Fruit fly (Drosophila melanogaster) whole organism, embryonic: ENCODE measurements around the gene CCHa1.

Experiments used
- B-H2 ChIP-seq: fragments of 200-800 bp; sonication (Bioruptor generic); optimal IDR thresholded peaks from 2 replicates; lab custom pipeline; 2018; ENCODE audit warnings: missing biosample characterization, mild to moderate bottlenecking, missing genetic modification characterization
- CG1024 ChIP-seq: fragments of 200-800 bp; sonication (Bioruptor generic); IDR thresholded peaks from 2 replicates; pipeline ENCODE4 v1.3.6; 2022; ENCODE audit warnings: missing biosample characterization, missing genetic modification characterization
- CG10274 ChIP-seq: fragments of 200-800 bp; sonication (Bioruptor generic); optimal IDR thresholded peaks from 3 replicates; lab custom pipeline; 2017; ENCODE audit warnings: missing biosample characterization, mild to moderate bottlenecking, missing genetic modification characterization
- CG10366 ChIP-seq: fragments of 200-800 bp; sonication (Bioruptor generic); IDR thresholded peaks from 2 replicates; pipeline ENCODE4 v1.3.6; 2022; ENCODE audit warnings: missing biosample characterization, missing genetic modification characterization
- CG10654 ChIP-seq: fragments of 200-800 bp; sonication (Bioruptor generic); optimal IDR thresholded peaks from 2 replicates; lab custom pipeline; 2016; ENCODE audit warnings: missing biosample characterization, missing genetic modification characterization
- CG12071 ChIP-seq: fragments of 200-800 bp; sonication (Bioruptor generic); optimal IDR thresholded peaks from 3 replicates; lab custom pipeline; 2018; ENCODE audit warnings: missing biosample characterization, mild to moderate bottlenecking, missing genetic modification characterization
- CG12219 ChIP-seq: fragments of 200-800 bp; sonication (Bioruptor generic); optimal IDR thresholded peaks from 3 replicates; lab custom pipeline; 2018; ENCODE audit warnings: missing biosample characterization, mild to moderate bottlenecking, missing genetic modification characterization
- CG1233 ChIP-seq: fragments of 200-800 bp; sonication (Bioruptor generic); optimal IDR thresholded peaks from 4 replicates; lab custom pipeline; 2018; ENCODE audit warnings: missing biosample characterization, mild to moderate bottlenecking, missing genetic modification characterization
- CG12744 ChIP-seq: fragments of 200-800 bp; sonication (Bioruptor generic); optimal IDR thresholded peaks from 2 replicates; lab custom pipeline; 2016; ENCODE audit warnings: missing biosample characterization, missing genetic modification characterization
- CG13296 ChIP-seq: fragments of 200-800 bp; sonication (Bioruptor generic); optimal IDR thresholded peaks from 3 replicates; lab custom pipeline; 2018; ENCODE audit warnings: missing biosample characterization, mild to moderate bottlenecking, missing genetic modification characterization
- CG13775 ChIP-seq: fragments of 200-800 bp; sonication (Bioruptor generic); optimal IDR thresholded peaks from 3 replicates; lab custom pipeline; 2017; ENCODE audit warnings: missing biosample characterization, mild to moderate bottlenecking, missing genetic modification characterization
- CG13894 ChIP-seq: fragments of 200-800 bp; sonication (Bioruptor generic); optimal IDR thresholded peaks from 3 replicates; lab custom pipeline; 2018; ENCODE audit warnings: missing biosample characterization, mild to moderate bottlenecking, missing genetic modification characterization, moderate library complexity
- CG1529 ChIP-seq: fragments of 200-800 bp; sonication (Bioruptor generic); optimal IDR thresholded peaks from 3 replicates; lab custom pipeline; 2018; ENCODE audit warnings: missing biosample characterization, missing genetic modification characterization
- CG1647 ChIP-seq: fragments of 200-800 bp; sonication (Bioruptor generic); optimal IDR thresholded peaks from 3 replicates; lab custom pipeline; 2016; ENCODE audit warnings: missing biosample characterization, missing genetic modification characterization
- CG17829 ChIP-seq: fragments of 200-800 bp; optimal IDR thresholded peaks from 2 replicates; lab custom pipeline; 2019; ENCODE audit warnings: missing biosample characterization, mild to moderate bottlenecking, missing genetic modification characterization, moderate library complexity
- CG17912 ChIP-seq: fragments of 200-800 bp; sonication (Bioruptor generic); optimal IDR thresholded peaks from 2 replicates; lab custom pipeline; 2018; ENCODE audit warnings: missing biosample characterization, mild to moderate bottlenecking, missing genetic modification characterization
- CG18476 ChIP-seq: fragments of 200-800 bp; sonication (Bioruptor generic); optimal IDR thresholded peaks from 2 replicates; lab custom pipeline; 2016; ENCODE audit warnings: missing biosample characterization, mild to moderate bottlenecking, missing genetic modification characterization
- CG18764 ChIP-seq: fragments of 200-800 bp; sonication (Bioruptor generic); optimal IDR thresholded peaks from 3 replicates; lab custom pipeline; 2016; ENCODE audit warnings: missing biosample characterization, missing genetic modification characterization
- CG30431 ChIP-seq: fragments of 200-800 bp; sonication (Bioruptor generic); optimal IDR thresholded peaks from 2 replicates; lab custom pipeline; 2017; ENCODE audit warnings: missing biosample characterization, missing genetic modification characterization
- CG31365 ChIP-seq: fragments of 200-800 bp; sonication (Bioruptor generic); optimal IDR thresholded peaks from 2 replicates; lab custom pipeline; 2018; ENCODE audit warnings: missing biosample characterization, mild to moderate bottlenecking, missing genetic modification characterization
- CG32767 ChIP-seq: fragments of 200-800 bp; sonication (Bioruptor generic); IDR thresholded peaks from 2 replicates; pipeline ENCODE4 v1.3.6; 2022; ENCODE audit warnings: missing biosample characterization, missing genetic modification characterization
- CG33557 ChIP-seq: fragments of 200-800 bp; sonication (Bioruptor generic); optimal IDR thresholded peaks from 2 replicates; lab custom pipeline; 2019; ENCODE audit warnings: missing biosample characterization, mild to moderate bottlenecking, missing genetic modification characterization, moderate library complexity
- CG34422 ChIP-seq: fragments of 200-800 bp; sonication (Bioruptor generic); IDR thresholded peaks from 3 replicates; pipeline ENCODE4 v1.3.6; 2022; ENCODE audit warnings: missing biosample characterization, missing genetic modification characterization
- CG9215 ChIP-seq: fragments of 200-800 bp; sonication (Bioruptor generic); IDR thresholded peaks from 2 replicates; pipeline ENCODE4 v1.3.6; 2022; ENCODE audit warnings: missing biosample characterization, missing genetic modification characterization
- CkIIα-i1 ChIP-seq: fragments of 200-800 bp; sonication (Bioruptor generic); IDR thresholded peaks from 2 replicates; pipeline ENCODE4 v1.3.6; 2022; ENCODE audit warnings: missing biosample characterization, missing genetic modification characterization
- E2f2 ChIP-seq: fragments of 200-800 bp; sonication (Bioruptor generic); IDR thresholded peaks from 2 replicates; pipeline ENCODE4 v1.3.6; 2022; ENCODE audit warnings: missing biosample characterization, missing genetic modification characterization
- Ets65A ChIP-seq: fragments of 200-800 bp; sonication (Bioruptor generic); peaks from one replicate; lab custom pipeline; 2016; ENCODE audit warnings: missing biosample characterization, missing genetic modification characterization
- Ets97D ChIP-seq: fragments of 200-800 bp; sonication (Bioruptor generic); optimal IDR thresholded peaks from 3 replicates; lab custom pipeline; 2016; ENCODE audit warnings: missing biosample characterization, missing genetic modification characterization
- GATAe ChIP-seq: fragments of 200-800 bp; sonication (Bioruptor generic); conservative IDR thresholded peaks from 2 replicates; pipeline ENCODE4 v1.3.6; 2022; ENCODE audit warnings: missing biosample characterization, missing genetic modification characterization
- Hey ChIP-seq: fragments of 200-800 bp; sonication (Bioruptor generic); optimal IDR thresholded peaks from 3 replicates; lab custom pipeline; 2018; ENCODE audit warnings: missing biosample characterization, mild to moderate bottlenecking, missing genetic modification characterization
- Hr3 ChIP-seq: fragments of 200-800 bp; sonication (Bioruptor generic); optimal IDR thresholded peaks from 3 replicates; lab custom pipeline; 2016; ENCODE audit warnings: missing biosample characterization, missing genetic modification characterization
- Mes4 ChIP-seq: fragments of 200-800 bp; sonication (Bioruptor generic); optimal IDR thresholded peaks from 2 replicates; lab custom pipeline; 2016; ENCODE audit warnings: missing biosample characterization, missing genetic modification characterization
- NC2α ChIP-seq: fragments of 200-800 bp; sonication (Bioruptor generic); optimal IDR thresholded peaks from 2 replicates; lab custom pipeline; 2016; ENCODE audit warnings: missing biosample characterization, missing genetic modification characterization
- Oli ChIP-seq: fragments of 200-800 bp; sonication (Bioruptor generic); optimal IDR thresholded peaks from 2 replicates; lab custom pipeline; 2018; ENCODE audit warnings: missing biosample characterization, mild to moderate bottlenecking, missing genetic modification characterization, moderate library complexity
- Optix ChIP-seq: fragments of 200-800 bp; sonication (Bioruptor generic); IDR thresholded peaks from 3 replicates; pipeline ENCODE4 v1.3.6; 2022; ENCODE audit warnings: missing biosample characterization, missing genetic modification characterization
- Ptx1 ChIP-seq: fragments of 200-800 bp; sonication (Bioruptor generic); IDR thresholded peaks from 2 replicates; pipeline ENCODE4 v1.3.6; 2022; ENCODE audit warnings: missing biosample characterization, missing genetic modification characterization
- Tbp ChIP-seq: fragments of >200 bp; optimal IDR thresholded peaks from 2 replicates; lab custom pipeline; 2018; ENCODE audit warnings: missing biosample characterization, missing genetic modification characterization
- Vsx1 ChIP-seq: fragments of 200-800 bp; sonication (Bioruptor generic); optimal IDR thresholded peaks from 2 replicates; lab custom pipeline; 2017; ENCODE audit warnings: missing biosample characterization, mild to moderate bottlenecking, missing genetic modification characterization, missing genetic modification reagents
- Xbp1 ChIP-seq: fragments of 200-800 bp; sonication (Bioruptor generic); optimal IDR thresholded peaks from 3 replicates; lab custom pipeline; 2016; ENCODE audit warnings: missing biosample characterization, mild to moderate bottlenecking, missing genetic modification characterization
- amos ChIP-seq: fragments of 200-800 bp; sonication (Bioruptor generic); IDR thresholded peaks from 2 replicates; pipeline ENCODE4 v1.3.6; 2022; ENCODE audit warnings: missing biosample characterization, missing genetic modification characterization; ENCODE audit not compliant: partially characterized antibody
- en ChIP-seq: fragments of 200-800 bp; sonication (Bioruptor generic); optimal IDR thresholded peaks from 2 replicates; lab custom pipeline; 2016; ENCODE audit warnings: missing biosample characterization, missing genetic modification characterization
- esg ChIP-seq: fragments of 200-800 bp; sonication (Bioruptor generic); conservative IDR thresholded peaks from 2 replicates; pipeline ENCODE4 v1.3.6; 2022; ENCODE audit warnings: missing biosample characterization, missing genetic modification characterization
- jumu ChIP-seq: fragments of 200-800 bp; sonication (Bioruptor generic); optimal IDR thresholded peaks from 3 replicates; lab custom pipeline; 2016; ENCODE audit warnings: missing biosample characterization, missing genetic modification characterization
- lab ChIP-seq: fragments of 200-800 bp; sonication (Bioruptor generic); optimal IDR thresholded peaks from 3 replicates; lab custom pipeline; 2017; ENCODE audit warnings: missing biosample characterization, missing genetic modification characterization, mild to moderate bottlenecking, moderate library complexity, missing genetic modification reagents
- lilli ChIP-seq: fragments of 200-800 bp; sonication (Bioruptor generic); optimal IDR thresholded peaks from 3 replicates; lab custom pipeline; 2016; ENCODE audit warnings: missing biosample characterization, missing genetic modification characterization
- maf-S ChIP-seq: fragments of 200-800 bp; sonication (Bioruptor generic); optimal IDR thresholded peaks from 2 replicates; lab custom pipeline; 2016; ENCODE audit warnings: missing biosample characterization, missing genetic modification characterization
- nmo ChIP-seq: fragments of 200-800 bp; sonication (Bioruptor generic); optimal IDR thresholded peaks from 2 replicates; lab custom pipeline; 2018; ENCODE audit warnings: missing biosample characterization, mild to moderate bottlenecking, missing genetic modification characterization, moderate library complexity
- pho ChIP-seq: fragments of 200-800 bp; sonication (Bioruptor generic); optimal IDR thresholded peaks from 2 replicates; lab custom pipeline; 2016; ENCODE audit warnings: missing biosample characterization, missing genetic modification characterization
- ranshi ChIP-seq: fragments of 200-800 bp; sonication (Bioruptor generic); IDR thresholded peaks from 2 replicates; pipeline ENCODE4 v1.3.6; 2022; ENCODE audit warnings: missing biosample characterization, missing genetic modification characterization
- salm ChIP-seq: fragments of 200-800 bp; sonication (Bioruptor generic); optimal IDR thresholded peaks from 2 replicates; lab custom pipeline; 2018; ENCODE audit warnings: missing biosample characterization, mild to moderate bottlenecking, missing genetic modification characterization
- toy ChIP-seq: fragments of 200-800 bp; sonication (Bioruptor generic); IDR thresholded peaks from 2 replicates; pipeline ENCODE4 v1.3.6; 2022; ENCODE audit warnings: missing biosample characterization, missing genetic modification characterization

CCHa1 gene

DNA sequence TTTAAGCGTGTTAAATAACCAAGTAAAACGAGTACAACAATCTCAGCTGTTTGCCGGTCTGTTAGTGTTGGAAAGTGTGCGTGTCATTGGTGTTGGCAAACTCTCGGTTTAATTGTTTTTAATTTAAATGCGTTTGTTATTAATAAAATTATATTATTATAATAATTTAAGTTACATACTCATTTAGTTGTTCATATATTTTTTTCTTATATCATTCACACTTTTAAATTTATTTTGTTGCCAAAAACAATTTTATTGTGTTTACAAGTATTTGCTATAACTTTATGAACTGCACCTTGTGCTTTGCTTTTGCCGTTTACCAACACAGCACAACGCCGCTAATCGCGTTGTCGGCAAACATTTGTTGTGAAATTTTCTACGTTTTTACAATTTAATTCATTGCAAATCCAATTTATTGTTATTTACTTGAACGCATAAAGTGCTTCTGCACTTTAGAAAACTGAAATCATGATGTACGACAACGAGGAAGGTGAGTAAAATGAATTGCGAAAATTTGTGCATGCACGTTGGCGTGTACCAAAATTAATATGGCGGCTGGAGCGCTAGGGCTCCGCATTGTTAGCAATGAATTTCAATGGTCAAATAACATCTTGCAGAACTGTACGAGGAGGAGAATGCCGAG is 29.0 kb upstream of the CCHa1 start, which contains the start of the genes 140up and Polr2B (continued):
- peak; percentile 85 for TF ChIP-seq toy (GFP tag; lab: Robert Waterston, UW)
- peak; percentile 97 for TF ChIP-seq CG34422
- peak; percentile 50 for TF ChIP-seq CG1647 (GFP tag; lab: Kevin White, UChicago)
- TF ChIP-seq esg (GFP tag; lab: Robert Waterston, UW) = peak; percentile 90
- TF ChIP-seq B-H2 (GFP tag; lab: Kevin White, UChicago) = peak; percentile 95
- TF ChIP-seq Hr3 = peak; percentile 97
- no peak for TF ChIP-seq CG12071 (GFP tag; lab: Kevin White, UChicago)
- peak; percentile 92 for TF ChIP-seq CG1233 (GFP tag; lab: Kevin White, UChicago)
- TF ChIP-seq CG17912 = peak; percentile 74
- no peak; the same call in 1 of the 3 replicates for TF ChIP-seq Optix
- TF ChIP-seq lab (GFP tag; lab: Kevin White, UChicago) = peak; percentile 95
- TF ChIP-seq pho = peak; percentile 80
- TF ChIP-seq CG13775 (GFP tag; lab: Kevin White, UChicago) = peak; percentile 95
- peak; percentile 92 for TF ChIP-seq Oli
- peak; percentile 91 for TF ChIP-seq CG18764 (GFP tag; lab: Kevin White, UChicago)
- peak; percentile 75 for TF ChIP-seq maf-S
- TF ChIP-seq CG31365 = no peak
- TF ChIP-seq en (GFP tag; lab: Kevin White, UChicago) = peak; percentile 35
- TF ChIP-seq Mes4 (GFP tag; lab: Kevin White, UChicago) = peak; percentile 52
- peak; percentile 95 for TF ChIP-seq ranshi
- TF ChIP-seq Ets97D (GFP tag; lab: Kevin White, UChicago) = peak; percentile 58
- TF ChIP-seq CG12744 (GFP tag; lab: Kevin White, UChicago) = peak; percentile 55
- TF ChIP-seq CkIIα-i1 (GFP tag; lab: Robert Waterston, UW) = peak; percentile 57; the same call in 1 of the 2 replicates
- peak; percentile 96 for TF ChIP-seq Xbp1 (GFP tag; lab: Kevin White, UChicago)
- peak; percentile 93 for TF ChIP-seq CG18476 (GFP tag; lab: Kevin White, UChicago)
- peak; percentile 81 for TF ChIP-seq CG1529 (GFP tag; lab: Kevin White, UChicago)
- TF ChIP-seq CG12219 (GFP tag; lab: Kevin White, UChicago) = peak; percentile 57
- TF ChIP-seq Ptx1 = peak; percentile 97
- peak; percentile 76 for TF ChIP-seq jumu (GFP tag; lab: Kevin White, UChicago)
- 0 out of 2 replicates have a peak, but pooled peaks have one; percentile 4 for TF ChIP-seq amos (GFP tag; lab: Robert Waterston, UW)
- peak; percentile 89 for TF ChIP-seq CG13296 (GFP tag; lab: Kevin White, UChicago)
- peak; percentile 94 for TF ChIP-seq CG9215 (GFP tag; lab: Robert Waterston, UW)
- TF ChIP-seq Hey (tag; lab: Kevin White, UChicago) = no peak
- peak; percentile 93 for TF ChIP-seq CG33557 (GFP tag; lab: Kevin White, UChicago)
- peak; percentile 83 for TF ChIP-seq GATAe (GFP tag; lab: Robert Waterston, UW)
- TF ChIP-seq Tbp = no peak
- peak; percentile 78 for TF ChIP-seq salm (tag; lab: Kevin White, UChicago)
- peak; percentile 89 for TF ChIP-seq lilli (GFP tag; lab: Kevin White, UChicago)
- TF ChIP-seq Ets65A (GFP tag; lab: Kevin White, UChicago) = peak; percentile 94
- peak; percentile 64 for TF ChIP-seq CG10274
- TF ChIP-seq CG13894 (tag; lab: Kevin White, UChicago) = peak; percentile 86
- peak; percentile 86 for TF ChIP-seq CG32767 (GFP tag; lab: Robert Waterston, UW)
- TF ChIP-seq CG10654 = peak; percentile 94
- TF ChIP-seq CG1024 (GFP tag; lab: Robert Waterston, UW) = peak; percentile 80; the same call in 1 of the 2 replicates
- peak; percentile 9 for TF ChIP-seq NC2α (GFP tag; lab: Kevin White, UChicago)
- peak; percentile 95 for TF ChIP-seq nmo (GFP tag; lab: Kevin White, UChicago)
- TF ChIP-seq CG30431 (GFP tag; lab: Kevin White, UChicago) = peak; percentile 86
- peak; percentile 96 for TF ChIP-seq CG17829 (tag; lab: Kevin White, UChicago)
- no peak for TF ChIP-seq Vsx1 (GFP tag; lab: Kevin White, UChicago)
- TF ChIP-seq CG10366 (GFP tag; lab: Robert Waterston, UW) = peak; percentile 91
- TF ChIP-seq E2f2 (GFP tag; lab: Robert Waterston, UW) = peak; percentile 70
